Worm (Caenorhabditis elegans): Measurements from ENCODE around the gene H38K22.6.

The H38K22.6 gene

DNA sequence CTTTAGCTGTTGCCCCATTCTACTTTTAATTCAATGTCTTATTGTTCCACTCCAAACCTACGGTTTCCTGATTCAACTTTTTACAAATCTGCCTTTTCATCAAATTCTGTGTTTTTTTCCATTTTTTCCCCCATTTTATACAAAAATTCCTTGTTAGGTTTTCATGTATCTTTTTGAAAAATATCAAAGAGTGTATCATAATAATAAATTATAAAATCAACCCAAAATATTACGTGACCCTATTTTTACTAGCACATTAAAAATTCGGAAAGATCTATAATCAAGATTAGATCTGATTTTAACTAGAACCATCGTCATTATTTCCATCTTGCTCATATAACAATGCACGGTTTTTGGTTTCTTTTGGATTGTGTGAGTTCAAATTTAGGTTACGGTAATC lies at the start of gene H38K22.6:
Gene H38K22.6, plus strand, starts transcription at position 301 of the 400 bp plus-strand sequence.
- TF ChIP-seq ZK546.5 (tag; optimal IDR thresholded peaks at IDR 0.05) (no peak), egl-27 (tag; optimal IDR thresholded peaks at IDR 0.05) (no peak)

DNA sequence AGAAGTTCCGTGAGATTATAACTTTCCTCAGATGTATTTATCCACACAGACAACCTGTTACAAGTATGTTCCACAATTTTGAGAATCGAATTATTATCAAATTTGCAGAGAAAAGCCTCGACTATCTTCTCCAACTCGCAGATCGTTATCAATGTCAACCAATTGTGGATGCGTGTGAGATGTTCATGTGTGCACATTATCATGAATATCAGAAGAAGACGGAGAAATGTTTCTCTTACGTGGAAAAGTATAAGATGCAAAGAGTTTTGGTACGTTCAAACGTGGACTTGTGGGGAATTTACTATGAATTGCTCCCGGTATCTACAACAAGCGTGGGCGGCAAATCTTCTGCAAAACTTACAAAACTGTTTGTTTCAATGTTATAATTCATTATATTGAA lies 49.2 kb upstream of the H38K22.6 start:
- TF ChIP-seq C34F6.9 (tag; optimal IDR thresholded peaks at IDR 0.05): no peak
- no peak for TF ChIP-seq alr-1 (tag; optimal IDR thresholded peaks at IDR 0.05)
- TF ChIP-seq ztf-11 (tag; optimal IDR thresholded peaks at IDR 0.05): no peak
- no peak for TF ChIP-seq mbf-1 (tag; optimal IDR thresholded peaks at IDR 0.05)
- TF ChIP-seq mab-5 (tag; optimal IDR thresholded peaks at IDR 0.05): no peak
- TF ChIP-seq nhr-237 (tag; optimal IDR thresholded peaks at IDR 0.05): no peak
- no peak for TF ChIP-seq lin-39 (tag; optimal IDR thresholded peaks at IDR 0.05)
- no peak for TF ChIP-seq elt-1 (tag; optimal IDR thresholded peaks at IDR 0.05)

- TF ChIP-seq F13H6.1 (tag; optimal IDR thresholded peaks at IDR 0.05): no peak
- no peak for TF ChIP-seq mab-5 (tag; optimal IDR thresholded peaks at IDR 0.05)
- TF ChIP-seq alr-1 (tag; optimal IDR thresholded peaks at IDR 0.05): no peak
- TF ChIP-seq ztf-11 (tag; optimal IDR thresholded peaks at IDR 0.05): no peak
- TF ChIP-seq nhr-6 (tag; optimal IDR thresholded peaks at IDR 0.05): no peak
- TF ChIP-seq zag-1 (tag; optimal IDR thresholded peaks at IDR 0.05): no peak
- TF ChIP-seq gmeb-1 (tag; optimal IDR thresholded peaks at IDR 0.05): no peak
- TF ChIP-seq ztf-1 (GFP tag; conservative IDR thresholded peaks at IDR 0.05): no peak
- TF ChIP-seq egl-27 (tag; optimal IDR thresholded peaks at IDR 0.05): no peak
- TF ChIP-seq peb-1 (tag; optimal IDR thresholded peaks at IDR 0.05): no peak
- TF ChIP-seq sma-3 (GFP tag; optimal IDR thresholded peaks at IDR 0.05): no peak
- no peak for TF ChIP-seq nhr-23 (tag; optimal IDR thresholded peaks at IDR 0.05)
- no peak for TF ChIP-seq Y55F3AM.14 (GFP tag; optimal IDR thresholded peaks at IDR 0.05)
- TF ChIP-seq nhr-25 (tag; optimal IDR thresholded peaks at IDR 0.05): no peak
- TF ChIP-seq C34F6.9 (tag; optimal IDR thresholded peaks at IDR 0.05): no peak
- TF ChIP-seq ZK546.5 (tag; optimal IDR thresholded peaks at IDR 0.05): no peak
- TF ChIP-seq sem-4 (tag; optimal IDR thresholded peaks at IDR 0.05): no peak
- TF ChIP-seq nhr-12 (tag; optimal IDR thresholded peaks at IDR 0.05): no peak
- no peak for TF ChIP-seq nhr-11 (tag; optimal IDR thresholded peaks at IDR 0.05)
Observed at ce11 chrIII:4272864-4273263, 47.3 kb upstream of the H38K22.6 start.

DNA sequence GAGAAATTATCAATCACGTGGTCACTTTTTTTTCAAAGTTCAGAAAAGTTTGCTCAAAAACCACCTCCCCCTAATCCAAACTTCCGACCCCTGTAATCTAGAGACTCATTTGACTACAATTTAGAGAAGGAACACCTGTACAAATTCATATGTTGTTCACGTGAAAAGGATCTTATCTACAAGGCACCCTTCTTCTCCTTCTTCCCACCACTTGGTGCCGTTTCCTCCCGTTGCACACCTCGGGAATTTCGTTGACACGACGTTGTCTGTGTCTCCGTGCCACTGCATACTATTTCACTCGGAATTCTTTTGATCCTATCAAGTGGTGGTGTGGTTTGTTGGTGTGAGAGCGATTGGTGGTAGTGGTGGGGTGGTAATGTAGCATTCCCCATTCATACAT lies 45.7 kb upstream of the H38K22.6 start:
- no peak for TF ChIP-seq nhr-25 (tag; optimal IDR thresholded peaks at IDR 0.05)
- TF ChIP-seq unc-39 (tag; optimal IDR thresholded peaks at IDR 0.05): no peak
- TF ChIP-seq ama-1 (optimal IDR thresholded peaks at IDR 0.05): no peak
- peak; percentile 17 for TF ChIP-seq sma-9 (GFP tag; optimal IDR thresholded peaks at IDR 0.05)
- no peak for TF ChIP-seq sma-9 (tag; optimal IDR thresholded peaks at IDR 0.05)
- peak; percentile 47 for TF ChIP-seq ceh-16 (tag; optimal IDR thresholded peaks at IDR 0.05)
- no peak for TF ChIP-seq nhr-10 (tag; optimal IDR thresholded peaks at IDR 0.05)
- no peak for TF ChIP-seq F13H6.1 (tag; optimal IDR thresholded peaks at IDR 0.05)

- TF ChIP-seq lsy-2 (tag; optimal IDR thresholded peaks at IDR 0.05) (peak in 1 of 2 experiments; percentile 5), egl-27 (tag; optimal IDR thresholded peaks at IDR 0.05) (no peak), blmp-1 (tag; optimal IDR thresholded peaks at IDR 0.05; ENCODE audit: insufficient read depth) (no peak)
Observed at ce11 chrIII:4275704-4276103, 44.5 kb upstream of the H38K22.6 start.

DNA sequence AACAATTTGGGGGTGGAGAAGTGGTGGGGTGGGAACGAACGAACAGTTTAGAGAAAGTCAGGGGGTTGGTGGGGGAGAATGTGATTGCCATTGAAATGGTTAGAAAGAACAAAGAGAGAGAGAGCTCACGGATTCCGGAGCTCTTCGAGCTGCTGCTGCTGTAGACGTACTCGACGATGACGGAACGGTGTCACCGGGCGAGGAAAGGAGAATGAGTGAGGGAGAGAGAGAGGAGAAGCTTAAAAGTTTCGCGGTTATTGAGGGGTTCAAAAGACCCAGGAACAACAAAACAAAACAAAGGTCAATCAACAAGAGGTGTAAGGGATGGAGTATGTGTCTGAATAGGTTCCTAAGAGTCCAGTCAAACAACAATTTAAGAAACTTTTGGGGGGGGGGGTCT lies 43.9 kb upstream of the H38K22.6 start:
- TF ChIP-seq gmeb-1 (tag; optimal IDR thresholded peaks at IDR 0.05) (no peak), unc-39 (tag; optimal IDR thresholded peaks at IDR 0.05) (no peak), nhr-23 (tag; optimal IDR thresholded peaks at IDR 0.05) (no peak), egl-27 (tag; optimal IDR thresholded peaks at IDR 0.05) (no peak), ceh-16 (tag; optimal IDR thresholded peaks at IDR 0.05) (no peak), fos-1 (tag; optimal IDR thresholded peaks at IDR 0.05) (no peak), elt-3 (tag; optimal IDR thresholded peaks at IDR 0.05) (no peak)

- TF ChIP-seq unc-39 (tag; optimal IDR thresholded peaks at IDR 0.05) (no peak), nhr-11 (tag; optimal IDR thresholded peaks at IDR 0.05) (no peak), lin-13 (GFP tag; optimal IDR thresholded peaks at IDR 0.05) (no peak), alr-1 (tag; optimal IDR thresholded peaks at IDR 0.05) (no peak), blmp-1 (tag; optimal IDR thresholded peaks at IDR 0.05; ENCODE audit: insufficient read depth) (no peak), nhr-237 (tag; optimal IDR thresholded peaks at IDR 0.05) (no peak), snpc-4 (tag; optimal IDR thresholded peaks at IDR 0.05) (no peak), nhr-6 (tag; optimal IDR thresholded peaks at IDR 0.05) (no peak), gmeb-1 (tag; optimal IDR thresholded peaks at IDR 0.05) (no peak), R02D3.7 (tag; optimal IDR thresholded peaks at IDR 0.05) (no peak), nhr-21 (tag; optimal IDR thresholded peaks at IDR 0.05) (no peak), mab-5 (tag; optimal IDR thresholded peaks at IDR 0.05) (no peak), nhr-12 (tag; optimal IDR thresholded peaks at IDR 0.05) (no peak), lsy-2 (tag; optimal IDR thresholded peaks at IDR 0.05) (no peak), mdl-1 (tag; optimal IDR thresholded peaks at IDR 0.05) (no peak), zag-1 (tag; optimal IDR thresholded peaks at IDR 0.05) (no peak), elt-3 (tag; optimal IDR thresholded peaks at IDR 0.05) (no peak), unc-55 (GFP tag; optimal IDR thresholded peaks at IDR 0.05) (no peak), nhr-25 (tag; optimal IDR thresholded peaks at IDR 0.05) (no peak), ama-1 (optimal IDR thresholded peaks at IDR 0.05) (no peak)
Observed at ce11 chrIII:4277762-4278161, 42.5 kb upstream of the H38K22.6 start.
